Worm (Caenorhabditis elegans) whole organism, L2 larva: Measurements from ENCODE around the gene str-61.
"Not testable (repeated sequence)": the region's sequence is repeated elsewhere in the genome, so short reads cannot be mapped to it uniquely, and the experiment has no call there.

Source experiments
- C34F6.9 ChIP-seq: fragments of 150-350 bp; optimal IDR thresholded peaks from 2 replicates; lab custom pipeline; 2014; ENCODE audit warnings: missing biosample characterization, missing genetic modification characterization
- F13H6.1 ChIP-seq: sonication (generic microtip); optimal IDR thresholded peaks from 2 replicates; lab custom pipeline; 2016; ENCODE audit warnings: missing genetic modification characterization, missing compliant biosample characterization
- R02D3.7 ChIP-seq: fragments of 150-350 bp; optimal IDR thresholded peaks from 2 replicates; lab custom pipeline; 2014; ENCODE audit warnings: missing biosample characterization, missing genetic modification characterization
- Y55F3AM.14 ChIP-seq: fragments of 200-800 bp; sonication (Bioruptor generic); optimal IDR thresholded peaks from 2 replicates; lab custom pipeline; 2018; ENCODE audit warnings: mild to moderate bottlenecking, missing genetic modification characterization, missing compliant biosample characterization
- ZK546.5 ChIP-seq: sonication (generic microtip); optimal IDR thresholded peaks from 2 replicates; lab custom pipeline; 2017; ENCODE audit warnings: missing biosample characterization, missing genetic modification characterization
- alr-1 ChIP-seq: fragments of 150-350 bp; optimal IDR thresholded peaks from 2 replicates; lab custom pipeline; 2014; ENCODE audit warnings: missing biosample characterization, missing genetic modification characterization
- aly-2 ChIP-seq: fragments of 150-350 bp; optimal IDR thresholded peaks from 2 replicates; lab custom pipeline; 2014; ENCODE audit warnings: missing biosample characterization, missing genetic modification characterization
- ama-1 ChIP-seq: fragments of 150-350 bp; optimal IDR thresholded peaks from 2 replicates; lab custom pipeline; 2018; ENCODE audit warnings: inconsistent platforms
- ceh-16 ChIP-seq: fragments of 150-350 bp; optimal IDR thresholded peaks from 2 replicates; lab custom pipeline; 2014; ENCODE audit warnings: missing biosample characterization, missing genetic modification characterization
- ceh-82 ChIP-seq: fragments of 150-350 bp; optimal IDR thresholded peaks from 2 replicates; lab custom pipeline; 2014; ENCODE audit warnings: missing biosample characterization, missing genetic modification characterization
- crh-2 ChIP-seq: sonication (generic microtip); optimal IDR thresholded peaks from 2 replicates; lab custom pipeline; 2017; ENCODE audit warnings: missing biosample characterization, missing genetic modification characterization
- dmd-4 ChIP-seq: sonication (generic microtip); optimal IDR thresholded peaks from 2 replicates; lab custom pipeline; 2017; ENCODE audit warnings: missing biosample characterization, missing genetic modification characterization
- elt-1 ChIP-seq: fragments of 150-350 bp; optimal IDR thresholded peaks from 2 replicates; lab custom pipeline; 2014; ENCODE audit warnings: missing biosample characterization, missing genetic modification characterization
- fos-1 ChIP-seq: fragments of 150-350 bp; optimal IDR thresholded peaks from 2 replicates; lab custom pipeline; 2014; ENCODE audit warnings: missing biosample characterization, missing genetic modification characterization
- gmeb-1 ChIP-seq: fragments of 150-350 bp; optimal IDR thresholded peaks from 2 replicates; lab custom pipeline; 2014; ENCODE audit warnings: missing biosample characterization, missing genetic modification characterization
- lin-11 ChIP-seq: fragments of 150-350 bp; sonication (generic microtip); optimal IDR thresholded peaks from 2 replicates; lab custom pipeline; 2014; ENCODE audit warnings: missing biosample characterization, missing genetic modification characterization, inconsistent platforms, mixed read lengths
- lin-13 ChIP-seq: fragments of 150-350 bp; optimal IDR thresholded peaks from 2 replicates; lab custom pipeline; 2014; ENCODE audit warnings: missing biosample characterization, missing genetic modification reagents, missing genetic modification characterization
- lin-39 ChIP-seq: fragments of 150-350 bp; optimal IDR thresholded peaks from 2 replicates; lab custom pipeline; 2014; ENCODE audit warnings: missing biosample characterization, missing genetic modification reagents, missing genetic modification characterization
- lsy-2 ChIP-seq, 2 experiments: fragments of 150-350 bp in 1 of 2; sonication (generic microtip) in 1 of 2; optimal IDR thresholded peaks; 2 replicates each; lab custom pipeline; 2014 to 2017; ENCODE audit warnings: missing biosample characterization in 2 of 2, missing genetic modification characterization in 2 of 2
- mdl-1 ChIP-seq, 2 experiments: fragments of 150-350 bp in 1 of 2; sonication (generic microtip) in 1 of 2; optimal IDR thresholded peaks; 2 replicates each; lab custom pipeline; 2017; ENCODE audit warnings: missing biosample characterization in 2 of 2, missing genetic modification characterization in 2 of 2
- nhr-11 ChIP-seq: fragments of 150-350 bp; optimal IDR thresholded peaks from 2 replicates; lab custom pipeline; 2014; ENCODE audit warnings: missing biosample characterization, missing genetic modification characterization
- nhr-12 ChIP-seq: fragments of 150-350 bp; optimal IDR thresholded peaks from 2 replicates; lab custom pipeline; 2014; ENCODE audit warnings: missing biosample characterization, missing genetic modification characterization
- nhr-129 ChIP-seq: fragments of 150-350 bp; optimal IDR thresholded peaks from 2 replicates; lab custom pipeline; 2014; ENCODE audit warnings: missing biosample characterization, missing genetic modification characterization
- nhr-23 ChIP-seq: fragments of 150-350 bp; optimal IDR thresholded peaks from 2 replicates; lab custom pipeline; 2014; ENCODE audit warnings: missing biosample characterization, missing genetic modification reagents, missing genetic modification characterization
- nhr-237 ChIP-seq: fragments of 150-350 bp; optimal IDR thresholded peaks from 2 replicates; lab custom pipeline; 2014; ENCODE audit warnings: missing biosample characterization, missing genetic modification characterization
- nhr-6 ChIP-seq: fragments of 150-350 bp; optimal IDR thresholded peaks from 2 replicates; lab custom pipeline; 2014; ENCODE audit warnings: missing biosample characterization, missing genetic modification characterization
- sem-4 ChIP-seq: fragments of 150-350 bp; optimal IDR thresholded peaks from 2 replicates; lab custom pipeline; 2014; ENCODE audit warnings: missing biosample characterization, missing genetic modification reagents, missing genetic modification characterization
- skn-1 ChIP-seq: sonication (generic microtip); optimal IDR thresholded peaks from 2 replicates; lab custom pipeline; 2017; ENCODE audit warnings: missing biosample characterization, missing genetic modification characterization
- sma-3 ChIP-seq: sonication (generic microtip); optimal IDR thresholded peaks from 2 replicates; lab custom pipeline; 2016; ENCODE audit warnings: missing genetic modification reagents, missing genetic modification characterization, missing compliant biosample characterization
- sma-9 ChIP-seq, 2 experiments: fragments of 150-350 bp in 1 of 2; sonication (generic microtip) in 1 of 2; optimal IDR thresholded peaks; 2 replicates each; lab custom pipeline; 2014 to 2016; ENCODE audit warnings: missing genetic modification characterization in 2 of 2, mild to moderate bottlenecking in 1 of 2, missing biosample characterization in 1 of 2, missing compliant biosample characterization in 1 of 2, missing genetic modification reagents in 1 of 2, moderate library complexity in 1 of 2
- snpc-4 ChIP-seq: fragments of 150-350 bp; optimal IDR thresholded peaks from 2 replicates; lab custom pipeline; 2014; ENCODE audit warnings: missing biosample characterization, missing genetic modification characterization
- ztf-1 ChIP-seq: fragments of 200-800 bp; sonication (Bioruptor generic); conservative IDR thresholded peaks from 2 replicates; pipeline ENCODE4 v1.3.6; 2022; ENCODE audit warnings: missing genetic modification characterization, missing compliant biosample characterization
- ztf-11 ChIP-seq: sonication (generic microtip); optimal IDR thresholded peaks from 2 replicates; lab custom pipeline; 2017; ENCODE audit warnings: missing biosample characterization, missing genetic modification characterization
- ztf-4 ChIP-seq: fragments of 150-350 bp; optimal IDR thresholded peaks from 2 replicates; lab custom pipeline; 2014; ENCODE audit warnings: missing biosample characterization, missing genetic modification characterization

The str-61 gene

DNA sequence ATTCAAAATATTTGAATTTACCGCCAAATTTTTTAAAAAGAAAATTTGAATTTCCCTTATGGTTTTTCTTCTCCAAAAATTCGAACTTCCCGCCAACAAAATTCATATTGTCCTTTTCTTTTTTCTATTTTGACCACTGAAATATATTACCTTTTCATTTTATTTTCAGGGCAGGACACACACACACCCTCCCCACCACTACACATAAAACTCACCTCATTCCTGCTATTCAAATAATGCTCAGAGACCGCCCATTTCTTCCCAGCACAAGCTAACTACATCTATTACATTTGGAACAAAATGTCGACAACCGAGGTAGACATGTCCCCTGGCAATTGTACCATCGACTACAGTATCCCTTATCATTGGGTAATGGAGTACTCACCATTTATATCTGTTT, 16.8 kb downstream of the str-61 start, which contains the start of gene W06G6.15:
W06G6.15 (plus strand) TSS at position 301 of the 400 bp plus-strand sequence.
- TF ChIP-seq alr-1, nhr-6, nhr-237 (tag; lab: Kevin White, UChicago): not testable (repeated sequence)

DNA sequence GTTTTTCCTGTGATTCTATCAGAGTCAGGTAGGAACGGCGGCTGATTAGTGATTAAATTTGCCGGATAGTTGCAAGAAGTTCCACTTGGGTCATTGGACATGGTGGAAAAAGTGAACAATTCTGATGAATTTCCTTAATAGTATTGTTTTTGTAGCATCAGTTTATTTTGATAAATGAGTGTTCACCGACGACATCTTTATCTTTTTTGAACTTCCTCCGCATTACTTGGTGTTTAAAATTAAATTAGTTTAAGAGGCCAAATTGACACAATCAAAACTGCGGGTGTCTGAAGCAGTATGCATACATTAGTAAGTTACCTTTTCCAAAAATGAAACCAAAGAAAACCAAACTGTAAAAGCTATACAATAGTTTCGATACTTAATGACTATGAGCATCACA, 21.9 kb downstream of the str-61 start, which contains the start of gene W06G6.11:
W06G6.11 (minus strand) TSS at position 101 of the 400 bp plus-strand sequence.
- TF ChIP-seq ceh-82 (tag; lab: Kevin White, UChicago); C34F6.9 (tag; lab: Kevin White, UChicago); ztf-1 (GFP tag; lab: Robert Waterston, UW): not testable (repeated sequence)

DNA sequence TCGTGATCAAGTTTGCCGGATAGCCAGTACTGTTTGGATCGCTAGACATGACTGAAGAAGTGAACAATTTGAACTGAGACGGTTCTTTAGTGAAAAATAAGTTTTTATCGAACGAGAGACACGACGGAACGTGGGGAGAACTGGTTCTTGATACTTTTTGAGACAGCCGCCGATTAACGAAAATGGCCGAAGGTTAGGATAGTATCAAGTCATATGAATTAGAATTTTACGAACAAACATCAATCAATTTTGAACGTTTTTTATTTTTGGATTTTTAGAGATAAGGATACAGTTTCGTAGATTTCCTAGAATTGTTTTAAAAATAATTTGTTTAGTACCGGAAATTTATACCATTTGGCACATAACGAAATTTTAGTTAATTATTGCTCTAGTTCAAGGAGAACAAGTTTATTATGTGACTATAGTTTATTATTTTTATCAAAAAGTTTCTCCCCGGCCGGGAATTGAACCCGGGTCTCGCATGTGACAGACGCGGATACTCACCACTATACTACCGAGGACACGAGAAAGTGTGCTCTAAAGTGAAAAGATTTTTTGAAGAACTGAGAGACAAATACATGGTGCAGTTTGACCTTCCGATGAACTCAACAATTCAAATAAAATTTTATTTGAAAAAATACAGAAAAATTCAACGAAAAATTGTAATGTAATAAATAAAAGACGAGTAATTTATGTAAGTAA, 22.6 kb downstream of the str-61 start, which contains the start of gene W06G6.20:
W06G6.20 (minus strand) TSS at position 51 of the 702 bp plus-strand sequence.
- TF ChIP-seq alr-1 (tag; lab: Kevin White, UChicago) (no peak), C34F6.9 (tag; lab: Kevin White, UChicago) (no peak), nhr-11 (no peak), lin-11 (tag; lab: Kevin White, UChicago) (no peak), lin-39 (tag; lab: Kevin White, UChicago) (no peak), gmeb-1 (tag; lab: Kevin White, UChicago) (no peak), snpc-4 (no peak), aly-2 (tag; lab: Kevin White, UChicago) (no peak), mdl-1 (tag; optimal IDR thresholded peaks at IDR 0.05; lab: Kevin White, UChicago) (no peak), sma-9 (GFP tag; optimal IDR thresholded peaks at IDR 0.05; lab: Kevin White, UChicago) (no peak), sma-9 (tag; optimal IDR thresholded peaks at IDR 0.05; lab: Kevin White, UChicago) (no peak), ztf-4 (no peak), nhr-129 (no peak), Y55F3AM.14 (no peak), ztf-1 (GFP tag; lab: Robert Waterston, UW) (no peak), skn-1 (tag; lab: Kevin White, UChicago) (no peak), crh-2 (no peak), lsy-2 (tag; optimal IDR thresholded peaks at IDR 0.05; lab: Kevin White, UChicago) (no peak)

DNA sequence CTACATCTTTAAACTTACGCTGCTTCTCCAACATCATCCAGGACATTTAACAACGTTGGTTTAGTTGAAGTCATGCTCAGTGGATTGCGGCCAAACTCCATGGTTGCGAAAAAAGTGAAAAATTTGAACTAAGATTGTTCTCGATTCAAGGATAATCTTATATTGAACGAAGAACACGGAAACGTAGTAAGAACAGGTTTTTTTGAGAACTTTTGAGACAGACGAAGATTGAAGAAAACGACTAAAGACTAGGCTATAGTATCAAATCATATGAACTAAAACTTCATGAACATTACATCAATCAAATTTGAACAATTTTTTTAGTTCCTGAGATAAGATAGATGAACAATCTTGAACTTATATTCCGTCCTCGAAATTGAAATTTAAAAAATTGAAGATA, 24.0 kb downstream of the str-61 start, which contains the start of gene W06G6.10:
W06G6.10 (minus strand) TSS at position 101 of the 400 bp plus-strand sequence.
- no peak for TF ChIP-seq lin-39 (tag; lab: Kevin White, UChicago)
- TF ChIP-seq nhr-12 (tag; lab: Kevin White, UChicago) = no peak
- no peak for TF ChIP-seq lin-13 (GFP tag; lab: Kevin White, UChicago)
- TF ChIP-seq ZK546.5 (tag; lab: Kevin White, UChicago) = no peak
- TF ChIP-seq ceh-16 (tag; lab: Kevin White, UChicago) = no peak
- no peak for TF ChIP-seq snpc-4
- no peak for TF ChIP-seq gmeb-1 (tag; lab: Kevin White, UChicago)
- no peak for TF ChIP-seq sma-3
- TF ChIP-seq ama-1 (lab: Kevin White, UChicago) = no peak
- no peak for TF ChIP-seq nhr-129
- no peak for TF ChIP-seq Y55F3AM.14
- TF ChIP-seq sem-4 = no peak
- no peak for TF ChIP-seq ztf-11
- no peak for TF ChIP-seq ztf-4
- no peak for TF ChIP-seq nhr-23 (tag; lab: Kevin White, UChicago)
- TF ChIP-seq elt-1 = no peak

DNA sequence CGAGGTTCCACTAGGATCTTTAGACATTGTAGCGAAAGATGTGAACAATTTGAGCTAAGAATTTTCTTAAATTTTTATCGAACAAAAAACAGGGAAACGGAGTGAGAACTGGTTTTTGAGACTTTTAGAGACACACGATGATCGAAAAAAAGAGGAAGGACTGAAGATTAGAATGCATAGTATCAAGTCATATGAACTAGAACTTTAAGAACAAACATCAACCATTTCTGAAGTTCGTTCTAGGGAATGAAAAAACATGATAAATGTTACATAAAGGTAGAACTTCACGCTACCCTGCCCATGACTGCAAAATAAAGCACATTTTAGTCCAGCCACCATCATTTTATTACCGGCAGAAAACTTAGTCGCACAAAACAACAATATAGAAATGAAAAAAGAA, 24.7 kb downstream of the str-61 start, which contains the start of gene W06G6.9:
W06G6.9 (minus strand) TSS at position 101 of the 400 bp plus-strand sequence.
- no peak for TF ChIP-seq skn-1 (tag; lab: Kevin White, UChicago)
- TF ChIP-seq nhr-23 (tag; lab: Kevin White, UChicago) = no peak
- no peak for TF ChIP-seq lin-39 (tag; lab: Kevin White, UChicago)
- no peak for TF ChIP-seq R02D3.7 (tag; lab: Kevin White, UChicago)
- TF ChIP-seq ztf-4 = no peak
- TF ChIP-seq mdl-1 (tag; optimal IDR thresholded peaks at IDR 0.05; lab: Kevin White, UChicago) = no peak
- TF ChIP-seq dmd-4 (tag; lab: Kevin White, UChicago) = no peak
- no peak for TF ChIP-seq sma-9 (GFP tag; optimal IDR thresholded peaks at IDR 0.05; lab: Kevin White, UChicago)
- no peak for TF ChIP-seq sma-9 (tag; optimal IDR thresholded peaks at IDR 0.05; lab: Kevin White, UChicago)
- no peak for TF ChIP-seq F13H6.1
- TF ChIP-seq sma-3 = no peak
- no peak for TF ChIP-seq snpc-4
- TF ChIP-seq fos-1 = no peak
- TF ChIP-seq, all 48 proteins: peak for 0
